Fruit fly (Drosophila melanogaster): ENCODE data around the gene CG12020.

The CG12020 gene

dm6 chr3L:1816614-1817013 lies 19.5 kb downstream of the CG12020 start:
- TF ChIP-seq EcR (GFP tag; optimal IDR thresholded peaks at IDR 0.05) (peak; percentile 83), CG8159 (tag; optimal IDR thresholded peaks at IDR 0.05) (no peak)

dm6 chr3L:1817405-1817804 lies 20.3 kb downstream of the CG12020 start:
- no peak for TF ChIP-seq rn (GFP tag; IDR thresholded peaks at IDR 0.05)

- TF ChIP-seq CG12605 (GFP tag; IDR thresholded peaks at IDR 0.05) (no peak), EcR (GFP tag; optimal IDR thresholded peaks at IDR 0.05) (peak; percentile 93)
These were observed 21.7 kb downstream of the CG12020 start for dm6 chr3L:1818834-1819233.

dm6 chr3L:1821140-1821539 lies 24.0 kb downstream of the CG12020 start:
- TF ChIP-seq Pif1B (GFP tag; optimal IDR thresholded peaks at IDR 0.05) (no peak), Ets98B (GFP tag; IDR thresholded peaks at IDR 0.05) (no peak), CG14655 (GFP tag; optimal IDR thresholded peaks at IDR 0.05) (no peak), CG32121 (GFP tag; IDR thresholded peaks at IDR 0.05) (no peak), CG8159 (tag; optimal IDR thresholded peaks at IDR 0.05) (no peak), D1 (tag; optimal IDR thresholded peaks at IDR 0.05) (no peak), CG10348 (GFP tag; IDR thresholded peaks at IDR 0.05) (no peak), CG12605 (GFP tag; IDR thresholded peaks at IDR 0.05) (no peak), gl (tag; optimal IDR thresholded peaks at IDR 0.05) (no peak), CG13204 (GFP tag; optimal IDR thresholded peaks at IDR 0.05) (peak; percentile 36), rn (GFP tag; IDR thresholded peaks at IDR 0.05) (no peak), CG15710 (tag; optimal IDR thresholded peaks at IDR 0.05) (no peak), CG9948 (tag; optimal IDR thresholded peaks at IDR 0.05) (no peak), fd96Ca (GFP tag; IDR thresholded peaks at IDR 0.05) (no peak), EcR (GFP tag; optimal IDR thresholded peaks at IDR 0.05) (peak; percentile 84), CG17806 (tag; optimal IDR thresholded peaks at IDR 0.05) (no peak)

dm6 chr3L:1822365-1822764 lies 25.3 kb downstream of the CG12020 start:
- TF ChIP-seq Snoo (tag; optimal IDR thresholded peaks at IDR 0.05): no peak
- peak; percentile 45 for TF ChIP-seq CG13204 (GFP tag; optimal IDR thresholded peaks at IDR 0.05)
- peak; percentile 22 for TF ChIP-seq EcR (GFP tag; optimal IDR thresholded peaks at IDR 0.05)
- 0 out of 3 replicates have a peak, but pooled peaks have one; percentile 19 for TF ChIP-seq CG4496 (GFP tag; IDR thresholded peaks at IDR 0.05)

- peak; percentile 38 for TF ChIP-seq CG13204 (GFP tag; optimal IDR thresholded peaks at IDR 0.05)
- TF ChIP-seq Snoo (tag; optimal IDR thresholded peaks at IDR 0.05): peak; percentile 1
- no peak for TF ChIP-seq gl (tag; optimal IDR thresholded peaks at IDR 0.05)
- peak; percentile 75 for TF ChIP-seq EcR (GFP tag; optimal IDR thresholded peaks at IDR 0.05)
- no peak for TF ChIP-seq CG4496 (GFP tag; IDR thresholded peaks at IDR 0.05)
- TF ChIP-seq CG34367 (tag; optimal IDR thresholded peaks at IDR 0.05): no peak
These were observed 30.8 kb downstream of the CG12020 start for dm6 chr3L:1827809-1828371.

- TF ChIP-seq CG15710 (tag; optimal IDR thresholded peaks at IDR 0.05) (peak; percentile 40), CG34367 (tag; optimal IDR thresholded peaks at IDR 0.05) (peak; percentile 60), CG13204 (GFP tag; optimal IDR thresholded peaks at IDR 0.05) (peak; percentile 16), CG12605 (GFP tag; IDR thresholded peaks at IDR 0.05) (peak; percentile 74), CG9948 (tag; optimal IDR thresholded peaks at IDR 0.05) (peak; percentile 56), Pif1A (GFP tag; optimal IDR thresholded peaks at IDR 0.05) (peak; percentile 75), CG32121 (GFP tag; IDR thresholded peaks at IDR 0.05) (peak; percentile 81), rn (GFP tag; IDR thresholded peaks at IDR 0.05) (no peak), Snoo (tag; optimal IDR thresholded peaks at IDR 0.05) (peak; percentile 56), Ets98B (GFP tag; IDR thresholded peaks at IDR 0.05) (peak; percentile 78), CG10348 (GFP tag; IDR thresholded peaks at IDR 0.05) (no peak), CG17806 (tag; optimal IDR thresholded peaks at IDR 0.05) (peak; percentile 48), D1 (tag; optimal IDR thresholded peaks at IDR 0.05) (no peak), Pif1B (GFP tag; optimal IDR thresholded peaks at IDR 0.05) (peak; percentile 66), EcR (GFP tag; optimal IDR thresholded peaks at IDR 0.05) (no peak), gl (tag; optimal IDR thresholded peaks at IDR 0.05) (no peak), fd96Ca (GFP tag; IDR thresholded peaks at IDR 0.05) (peak; percentile 82), CG4496 (GFP tag; IDR thresholded peaks at IDR 0.05) (peak; percentile 89), CG14655 (GFP tag; optimal IDR thresholded peaks at IDR 0.05) (peak; percentile 77), CG8159 (tag; optimal IDR thresholded peaks at IDR 0.05) (peak; percentile 17), CG8301 (tag; optimal IDR thresholded peaks at IDR 0.05) (peak; percentile 66)
These were observed 32.4 kb downstream of the CG12020 start for dm6 chr3L:1829539-1829938.

dm6 chr3L:1831753-1832268 lies 34.7 kb downstream of the CG12020 start, which contains the start of gene Cpr62Ba:
Cpr62Ba (minus strand) TSS chr3L:1831783.
- no peak for TF ChIP-seq CG9948 (tag; optimal IDR thresholded peaks at IDR 0.05)
- peak; percentile 26 for TF ChIP-seq EcR (GFP tag; optimal IDR thresholded peaks at IDR 0.05)
- TF ChIP-seq CG13204 (GFP tag; optimal IDR thresholded peaks at IDR 0.05): no peak
- TF ChIP-seq CG12605 (GFP tag; IDR thresholded peaks at IDR 0.05): no peak
- no peak for TF ChIP-seq CG10348 (GFP tag; IDR thresholded peaks at IDR 0.05)
- TF ChIP-seq CG14655 (GFP tag; optimal IDR thresholded peaks at IDR 0.05): no peak
